Worm (Caenorhabditis elegans) whole organism, mixed stage, embryonic: ENCODE data around the gene gmps-1.

Experiments
- M03D4.4 ChIP-seq: sonication (generic microtip); optimal IDR thresholded peaks from 2 replicates; lab custom pipeline; 2017; ENCODE audit warnings: mild to moderate bottlenecking, missing genetic modification characterization, missing compliant biosample characterization
- bed-3 ChIP-seq: fragments of 200-800 bp; sonication (Bioruptor generic); optimal IDR thresholded peaks from 3 replicates; lab custom pipeline; 2018; ENCODE audit warnings: mild to moderate bottlenecking, missing genetic modification characterization, moderate library complexity, missing compliant biosample characterization
- blmp-1 ChIP-seq: fragments of 150-350 bp; optimal IDR thresholded peaks from 2 replicates; lab custom pipeline; 2014; ENCODE audit warnings: missing biosample characterization, missing genetic modification characterization
- ceh-39 ChIP-seq: fragments of 150-350 bp; optimal IDR thresholded peaks from 2 replicates; lab custom pipeline; 2014; ENCODE audit warnings: missing biosample characterization, missing genetic modification characterization
- ceh-43 ChIP-seq: fragments of 200-800 bp; sonication (Bioruptor generic); optimal IDR thresholded peaks from 2 replicates; lab custom pipeline; 2018; ENCODE audit warnings: mild to moderate bottlenecking, missing genetic modification characterization, moderate library complexity, missing compliant biosample characterization
- ceh-83 ChIP-seq: fragments of 200-800 bp; sonication (Bioruptor generic); optimal IDR thresholded peaks from 2 replicates; lab custom pipeline; 2018; ENCODE audit warnings: mild to moderate bottlenecking, missing genetic modification characterization, missing compliant biosample characterization
- ces-1 ChIP-seq: fragments of 150-350 bp; optimal IDR thresholded peaks from 2 replicates; lab custom pipeline; 2014; ENCODE audit warnings: missing biosample characterization, missing genetic modification reagents, missing genetic modification characterization
- cnd-1 ChIP-seq: fragments of 200-800 bp; sonication (Bioruptor generic); optimal IDR thresholded peaks from 2 replicates; lab custom pipeline; 2018; ENCODE audit warnings: mild to moderate bottlenecking, missing genetic modification characterization, missing compliant biosample characterization
- drap-1 ChIP-seq: fragments of 200-800 bp; sonication (Bioruptor generic); optimal IDR thresholded peaks from 3 replicates; lab custom pipeline; 2018; ENCODE audit warnings: mild to moderate bottlenecking, missing genetic modification characterization, missing compliant biosample characterization
- elt-1 ChIP-seq: sonication (generic microtip); optimal IDR thresholded peaks from 2 replicates; lab custom pipeline; 2017; ENCODE audit warnings: missing genetic modification characterization, mild to moderate bottlenecking, missing compliant biosample characterization, antibody characterized with exemption, moderate library complexity, borderline replicate concordance; ENCODE audit not compliant: insufficient read depth
- elt-3 ChIP-seq: fragments of 150-350 bp; optimal IDR thresholded peaks from 2 replicates; lab custom pipeline; 2014; ENCODE audit warnings: missing biosample characterization, missing genetic modification characterization
- flh-1 ChIP-seq: fragments of 200-800 bp; sonication (Bioruptor generic); optimal IDR thresholded peaks from 2 replicates; lab custom pipeline; 2018; ENCODE audit warnings: mild to moderate bottlenecking, missing genetic modification characterization, moderate library complexity, missing compliant biosample characterization
- ham-2 ChIP-seq: fragments of 200-800 bp; sonication (Bioruptor generic); optimal IDR thresholded peaks from 2 replicates; lab custom pipeline; 2018; ENCODE audit warnings: mild to moderate bottlenecking, missing genetic modification characterization, missing compliant biosample characterization
- hlh-1 ChIP-seq: fragments of 150-350 bp; optimal IDR thresholded peaks from 2 replicates; lab custom pipeline; 2014; ENCODE audit warnings: missing biosample characterization, missing genetic modification reagents, missing genetic modification characterization
- lin-13 ChIP-seq: fragments of 150-350 bp; optimal IDR thresholded peaks from 2 replicates; lab custom pipeline; 2014; ENCODE audit warnings: missing biosample characterization, missing genetic modification characterization
- lin-32 ChIP-seq: fragments of 200-800 bp; sonication (Bioruptor generic); optimal IDR thresholded peaks from 2 replicates; lab custom pipeline; 2018; ENCODE audit warnings: mild to moderate bottlenecking, missing genetic modification characterization, missing compliant biosample characterization
- lsy-2 ChIP-seq: fragments of 150-350 bp; optimal IDR thresholded peaks from 2 replicates; lab custom pipeline; 2014; ENCODE audit warnings: missing biosample characterization, missing genetic modification characterization
- mab-5 ChIP-seq: fragments of 150-350 bp; optimal IDR thresholded peaks from 2 replicates; lab custom pipeline; 2014; ENCODE audit warnings: missing biosample characterization, missing genetic modification characterization
- mep-1 ChIP-seq: fragments of 150-350 bp; optimal IDR thresholded peaks from 2 replicates; lab custom pipeline; 2017; ENCODE audit warnings: missing biosample characterization, missing genetic modification reagents, missing genetic modification characterization, inconsistent platforms
- mls-2 ChIP-seq: sonication (generic microtip); optimal IDR thresholded peaks from 2 replicates; lab custom pipeline; 2016; ENCODE audit warnings: mild to moderate bottlenecking, missing genetic modification characterization, moderate library complexity, missing compliant biosample characterization
- nhr-12 ChIP-seq: fragments of 150-350 bp; optimal IDR thresholded peaks from 2 replicates; lab custom pipeline; 2014; ENCODE audit warnings: missing biosample characterization, missing genetic modification characterization
- nhr-2 ChIP-seq: fragments of 150-350 bp; optimal IDR thresholded peaks from 2 replicates; lab custom pipeline; 2014; ENCODE audit warnings: missing biosample characterization, missing genetic modification characterization
- nhr-237 ChIP-seq: fragments of 150-350 bp; optimal IDR thresholded peaks from 2 replicates; lab custom pipeline; 2014; ENCODE audit warnings: missing biosample characterization, missing genetic modification characterization
- nhr-28 ChIP-seq: fragments of 150-350 bp; optimal IDR thresholded peaks from 2 replicates; lab custom pipeline; 2014; ENCODE audit warnings: missing biosample characterization, missing genetic modification characterization
- nhr-76 ChIP-seq: sonication (generic microtip); optimal IDR thresholded peaks from 2 replicates; lab custom pipeline; 2017; ENCODE audit warnings: missing biosample characterization, missing genetic modification characterization
- pha-4 ChIP-seq: fragments of 150-350 bp; optimal IDR thresholded peaks from 2 replicates; lab custom pipeline; 2018; ENCODE audit warnings: missing biosample characterization, missing genetic modification reagents, missing genetic modification characterization
- sem-2 ChIP-seq: fragments of 200-800 bp; sonication (Bioruptor generic); optimal IDR thresholded peaks from 2 replicates; lab custom pipeline; 2018; ENCODE audit warnings: mild to moderate bottlenecking, missing genetic modification characterization, missing compliant biosample characterization
- snpc-4 ChIP-seq: fragments of 150-350 bp; optimal IDR thresholded peaks from 2 replicates; lab custom pipeline; 2014; ENCODE audit warnings: missing biosample characterization, missing genetic modification characterization
- sptf-1 ChIP-seq: sonication (generic microtip); optimal IDR thresholded peaks from 2 replicates; lab custom pipeline; 2017; ENCODE audit warnings: mild to moderate bottlenecking, missing genetic modification characterization, moderate library complexity, missing compliant biosample characterization
- tbx-8 ChIP-seq: fragments of 200-800 bp; sonication (Bioruptor generic); optimal IDR thresholded peaks from 2 replicates; lab custom pipeline; 2018; ENCODE audit warnings: mild to moderate bottlenecking, missing genetic modification characterization, moderate library complexity, missing compliant biosample characterization
- unc-120 ChIP-seq: sonication (generic microtip); optimal IDR thresholded peaks from 2 replicates; lab custom pipeline; 2017; ENCODE audit warnings: missing genetic modification characterization, missing compliant biosample characterization; ENCODE audit not compliant: poor library complexity, severe bottlenecking
- unc-39 ChIP-seq: fragments of 150-350 bp; optimal IDR thresholded peaks from 2 replicates; lab custom pipeline; 2014; ENCODE audit warnings: missing biosample characterization, missing genetic modification characterization
- unc-62 ChIP-seq: fragments of 150-350 bp; optimal IDR thresholded peaks from 2 replicates; lab custom pipeline; 2014; ENCODE audit warnings: missing biosample characterization, missing genetic modification reagents, missing genetic modification characterization
- zip-8 ChIP-seq: fragments of 150-350 bp; optimal IDR thresholded peaks from 2 replicates; lab custom pipeline; 2014; ENCODE audit warnings: missing biosample characterization, missing genetic modification characterization
- ztf-11 ChIP-seq: fragments of 150-350 bp; optimal IDR thresholded peaks from 2 replicates; lab custom pipeline; 2014; ENCODE audit warnings: missing biosample characterization, missing genetic modification characterization

Gene gmps-1

ce11 chrII:10868670-10869246, at the start of gene gmps-1, which contains the start of gene cap-2:
gmps-1 (minus strand) TSS chrII:10868720.
cap-2 (plus strand) TSS chrII:10869196.
- TF ChIP-seq ceh-39: peak; percentile 72
- TF ChIP-seq lin-13: peak; percentile 84
- peak; percentile 92 for TF ChIP-seq mep-1 (tag; lab: Kevin White, UChicago)
- no peak for TF ChIP-seq tbx-8
- no peak for TF ChIP-seq zip-8
- no peak for TF ChIP-seq blmp-1 (tag; lab: Kevin White, UChicago)
- TF ChIP-seq drap-1 (GFP tag; lab: Kevin White, UChicago): peak; percentile 31
- no peak for TF ChIP-seq ham-2 (GFP tag; lab: Kevin White, UChicago)
- peak; percentile 100 for TF ChIP-seq lsy-2 (tag; lab: Kevin White, UChicago)
- peak; percentile 28 for TF ChIP-seq M03D4.4 (tag; lab: Kevin White, UChicago)
- peak; percentile 22 for TF ChIP-seq unc-120 (tag; lab: Kevin White, UChicago)
- TF ChIP-seq nhr-2 (tag; lab: Kevin White, UChicago): peak; percentile 37
- TF ChIP-seq ztf-11 (tag; lab: Kevin White, UChicago): no peak
- TF ChIP-seq mab-5 (tag; lab: Kevin White, UChicago): no peak
- TF ChIP-seq sptf-1 (tag; lab: Kevin White, UChicago): peak; percentile 75
- TF ChIP-seq mls-2 (tag; lab: Kevin White, UChicago): peak; percentile 51
- peak; percentile 22 for TF ChIP-seq unc-62 (GFP tag; lab: Kevin White, UChicago)
- no peak for TF ChIP-seq sem-2 (GFP tag; lab: Kevin White, UChicago)
- peak; percentile 15 for TF ChIP-seq ceh-43 (GFP tag; lab: Kevin White, UChicago)
- TF ChIP-seq bed-3: no peak
- peak; percentile 86 for TF ChIP-seq nhr-237 (tag; lab: Kevin White, UChicago)
- TF ChIP-seq nhr-76 (tag; lab: Kevin White, UChicago): no peak
- TF ChIP-seq nhr-12 (tag; lab: Kevin White, UChicago): no peak
- TF ChIP-seq ces-1 (GFP tag; lab: Kevin White, UChicago): peak; percentile 68
- TF ChIP-seq nhr-28 (tag; lab: Kevin White, UChicago): no peak
- no peak for TF ChIP-seq elt-1
- TF ChIP-seq hlh-1 (tag; lab: Kevin White, UChicago): peak; percentile 53
- TF ChIP-seq snpc-4: no peak
- no peak for TF ChIP-seq ceh-83 (GFP tag; lab: Kevin White, UChicago)
- TF ChIP-seq flh-1: no peak
- TF ChIP-seq pha-4 (tag; lab: Kevin White, UChicago): peak; percentile 82
- TF ChIP-seq elt-3 (tag; lab: Kevin White, UChicago): no peak
- no peak for TF ChIP-seq unc-39 (tag; lab: Kevin White, UChicago)
- no peak for TF ChIP-seq cnd-1 (tag; lab: Kevin White, UChicago)
- no peak for TF ChIP-seq lin-32 (GFP tag; lab: Kevin White, UChicago)

ce11 chrII:10917174-10917573, 48.7 kb upstream of the gmps-1 start, which contains the start of gene F44F4.10:
F44F4.10 (minus strand) TSS chrII:10917274.
- TF ChIP-seq unc-62 (GFP tag; lab: Kevin White, UChicago) (no peak), nhr-76 (tag; lab: Kevin White, UChicago) (no peak), elt-1 (no peak), sptf-1 (tag; lab: Kevin White, UChicago) (no peak), lin-32 (GFP tag; lab: Kevin White, UChicago) (no peak), hlh-1 (tag; lab: Kevin White, UChicago) (no peak), elt-3 (tag; lab: Kevin White, UChicago) (no peak), M03D4.4 (tag; lab: Kevin White, UChicago) (no peak), blmp-1 (tag; lab: Kevin White, UChicago) (no peak), nhr-12 (tag; lab: Kevin White, UChicago) (no peak), nhr-2 (tag; lab: Kevin White, UChicago) (no peak), snpc-4 (no peak), pha-4 (tag; lab: Kevin White, UChicago) (no peak), lsy-2 (tag; lab: Kevin White, UChicago) (no peak), drap-1 (GFP tag; lab: Kevin White, UChicago) (no peak)

- TF ChIP-seq drap-1 (GFP tag; lab: Kevin White, UChicago) (no peak), mab-5 (tag; lab: Kevin White, UChicago) (no peak), cnd-1 (tag; lab: Kevin White, UChicago) (no peak), ceh-43 (GFP tag; lab: Kevin White, UChicago) (no peak), unc-62 (GFP tag; lab: Kevin White, UChicago) (no peak), ceh-39 (no peak), tbx-8 (no peak), bed-3 (no peak), pha-4 (tag; lab: Kevin White, UChicago) (no peak), lin-32 (GFP tag; lab: Kevin White, UChicago) (no peak), blmp-1 (tag; lab: Kevin White, UChicago) (no peak), mep-1 (tag; lab: Kevin White, UChicago) (no peak), M03D4.4 (tag; lab: Kevin White, UChicago) (no peak)
- TF ChIP-seq, all 35 proteins: peak for 0
Observed at ce11 chrII:10915732-10916131, 47.2 kb upstream of the gmps-1 start, which contains the start of gene F44F4.9. F44F4.9 (minus strand) TSS chrII:10915832.
